Worm (Caenorhabditis elegans) whole organism, late embryonic: Measurements from ENCODE around the gene lido-12.

ENCODE experiments used
- C08G9.2 ChIP-seq: sonication (generic microtip); optimal IDR thresholded peaks from 2 replicates; lab custom pipeline; 2016; ENCODE audit warnings: mild to moderate bottlenecking, missing genetic modification characterization, moderate library complexity, missing compliant biosample characterization
- F13H6.1 ChIP-seq: sonication (generic microtip); optimal IDR thresholded peaks from 2 replicates; lab custom pipeline; 2016; ENCODE audit warnings: missing genetic modification characterization, missing compliant biosample characterization
- K02D7.2 ChIP-seq: sonication (generic microtip); optimal IDR thresholded peaks from 2 replicates; lab custom pipeline; 2017; ENCODE audit warnings: mild to moderate bottlenecking, missing genetic modification characterization, missing compliant biosample characterization
- K09A11.1 ChIP-seq: sonication (generic microtip); optimal IDR thresholded peaks from 2 replicates; lab custom pipeline; 2017; ENCODE audit warnings: antibody characterized with exemption, mild to moderate bottlenecking, missing genetic modification characterization, missing compliant biosample characterization; ENCODE audit not compliant: insufficient read depth
- T23F11.4 ChIP-seq: fragments of 200-800 bp; sonication (Bioruptor generic); optimal IDR thresholded peaks from 2 replicates; lab custom pipeline; 2018; ENCODE audit warnings: mild to moderate bottlenecking, missing genetic modification characterization, missing compliant biosample characterization
- ahr-1 ChIP-seq: sonication (generic microtip); optimal IDR thresholded peaks from 2 replicates; lab custom pipeline; 2016; ENCODE audit warnings: missing genetic modification characterization, missing compliant biosample characterization
- ama-1 ChIP-seq: fragments of 150-350 bp; optimal IDR thresholded peaks from 2 replicates; lab custom pipeline; 2014
- ceh-18 ChIP-seq: sonication (generic microtip); optimal IDR thresholded peaks from 2 replicates; lab custom pipeline; 2016; ENCODE audit warnings: missing genetic modification characterization, missing compliant biosample characterization
- ceh-22 ChIP-seq: sonication (generic microtip); optimal IDR thresholded peaks from 2 replicates; lab custom pipeline; 2017; ENCODE audit warnings: missing biosample characterization, missing genetic modification characterization
- ceh-34 ChIP-seq: sonication (generic microtip); optimal IDR thresholded peaks from 2 replicates; lab custom pipeline; 2016; ENCODE audit warnings: mild to moderate bottlenecking, missing genetic modification characterization, missing compliant biosample characterization
- ceh-45 ChIP-seq: fragments of 200-800 bp; sonication (Bioruptor generic); IDR thresholded peaks from 2 replicates; pipeline ENCODE4 v1.3.6; 2022; ENCODE audit warnings: missing genetic modification reagents, missing genetic modification characterization, missing compliant biosample characterization
- che-1 ChIP-seq: sonication (generic microtip); optimal IDR thresholded peaks from 2 replicates; lab custom pipeline; 2016; ENCODE audit warnings: mild to moderate bottlenecking, missing genetic modification characterization, missing compliant biosample characterization
- dve-1 ChIP-seq: sonication (generic microtip); optimal IDR thresholded peaks from 2 replicates; lab custom pipeline; 2017; ENCODE audit warnings: antibody characterized with exemption, mild to moderate bottlenecking, missing genetic modification characterization, missing compliant biosample characterization
- elt-2 ChIP-seq: sonication (generic microtip); optimal IDR thresholded peaks from 2 replicates; lab custom pipeline; 2016; ENCODE audit warnings: missing genetic modification reagents, missing genetic modification characterization, missing compliant biosample characterization
- ets-4 ChIP-seq: sonication (generic microtip); optimal IDR thresholded peaks from 2 replicates; lab custom pipeline; 2016; ENCODE audit warnings: missing genetic modification characterization, missing compliant biosample characterization
- fax-1 ChIP-seq: sonication (generic microtip); optimal IDR thresholded peaks from 2 replicates; lab custom pipeline; 2016; ENCODE audit warnings: missing genotype, missing genetic modification characterization, missing compliant biosample characterization
- fkh-10 ChIP-seq: fragments of 150-350 bp; optimal IDR thresholded peaks from 2 replicates; lab custom pipeline; 2014; ENCODE audit warnings: missing biosample characterization, missing genetic modification reagents, missing genetic modification characterization
- fkh-6 ChIP-seq: sonication (generic microtip); optimal IDR thresholded peaks from 2 replicates; lab custom pipeline; 2016; ENCODE audit warnings: missing genetic modification characterization, missing compliant biosample characterization
- gmeb-2 ChIP-seq: sonication (generic microtip); optimal IDR thresholded peaks from 2 replicates; lab custom pipeline; 2016; ENCODE audit warnings: missing genetic modification characterization, inconsistent platforms, missing compliant biosample characterization
- hlh-15 ChIP-seq: sonication (generic microtip); optimal IDR thresholded peaks from 2 replicates; lab custom pipeline; 2016; ENCODE audit warnings: missing genetic modification characterization, missing compliant biosample characterization
- hlh-30 ChIP-seq: sonication (generic microtip); optimal IDR thresholded peaks from 2 replicates; lab custom pipeline; 2017; ENCODE audit warnings: antibody characterized with exemption, missing genetic modification characterization, missing compliant biosample characterization; ENCODE audit not compliant: insufficient read depth
- lim-6 ChIP-seq: sonication (generic microtip); optimal IDR thresholded peaks from 2 replicates; lab custom pipeline; 2016; ENCODE audit warnings: missing genetic modification characterization, missing compliant biosample characterization
- madf-2 ChIP-seq: sonication (generic microtip); optimal IDR thresholded peaks from 2 replicates; lab custom pipeline; 2017; ENCODE audit warnings: missing genetic modification characterization, missing compliant biosample characterization
- mec-3 ChIP-seq: sonication (generic microtip); optimal IDR thresholded peaks from 2 replicates; lab custom pipeline; 2016; ENCODE audit warnings: borderline replicate concordance, missing genetic modification characterization, missing compliant biosample characterization
- nfya-1 ChIP-seq: sonication (generic microtip); optimal IDR thresholded peaks from 2 replicates; lab custom pipeline; 2017; ENCODE audit warnings: missing genetic modification characterization, mild to moderate bottlenecking, missing compliant biosample characterization, antibody characterized with exemption, moderate library complexity
- nhr-11 ChIP-seq: fragments of 150-350 bp; optimal IDR thresholded peaks from 2 replicates; lab custom pipeline; 2014; ENCODE audit warnings: missing biosample characterization, missing genetic modification characterization
- odd-2 ChIP-seq: sonication (generic microtip); optimal IDR thresholded peaks from 2 replicates; lab custom pipeline; 2017; ENCODE audit warnings: antibody characterized with exemption, mild to moderate bottlenecking, missing genetic modification characterization, missing compliant biosample characterization
- pat-9 ChIP-seq: fragments of 200-800 bp; sonication (Bioruptor generic); optimal IDR thresholded peaks from 2 replicates; lab custom pipeline; 2018; ENCODE audit warnings: mild to moderate bottlenecking, missing genetic modification characterization, moderate library complexity, missing compliant biosample characterization
- pha-2 ChIP-seq: sonication (generic microtip); optimal IDR thresholded peaks from 2 replicates; lab custom pipeline; 2017; ENCODE audit warnings: mild to moderate bottlenecking, missing genetic modification characterization, missing compliant biosample characterization
- pqm-1 ChIP-seq: sonication (generic microtip); optimal IDR thresholded peaks from 2 replicates; lab custom pipeline; 2016; ENCODE audit warnings: missing genetic modification characterization, missing compliant biosample characterization
- pros-1 ChIP-seq: fragments of 150-350 bp; optimal IDR thresholded peaks from 2 replicates; lab custom pipeline; 2014; ENCODE audit warnings: missing biosample characterization, missing genetic modification reagents, missing genetic modification characterization
- ref-2 ChIP-seq: sonication (generic microtip); optimal IDR thresholded peaks from 2 replicates; lab custom pipeline; 2016; ENCODE audit warnings: missing genetic modification characterization, missing compliant biosample characterization
- sox-2 ChIP-seq: fragments of 200-800 bp; sonication (Bioruptor generic); IDR thresholded peaks from 2 replicates; pipeline ENCODE4 v1.3.6; 2022; ENCODE audit warnings: missing genetic modification reagents, missing genetic modification characterization, missing compliant biosample characterization
- syd-9 ChIP-seq: sonication (generic microtip); optimal IDR thresholded peaks from 2 replicates; lab custom pipeline; 2016; ENCODE audit warnings: mild to moderate bottlenecking, missing genetic modification characterization, moderate library complexity, missing compliant biosample characterization
- tbx-7 ChIP-seq: sonication (generic microtip); optimal IDR thresholded peaks from 2 replicates; lab custom pipeline; 2016; ENCODE audit warnings: missing genotype, missing genetic modification characterization, missing compliant biosample characterization
- ttx-3 ChIP-seq: sonication (generic microtip); optimal IDR thresholded peaks from 2 replicates; lab custom pipeline; 2016; ENCODE audit warnings: missing genetic modification reagents, missing genetic modification characterization, missing compliant biosample characterization
- unc-42 ChIP-seq: sonication (generic microtip); optimal IDR thresholded peaks from 2 replicates; lab custom pipeline; 2016; ENCODE audit warnings: missing genotype, missing genetic modification characterization, missing compliant biosample characterization
- zip-5 ChIP-seq: sonication (generic microtip); optimal IDR thresholded peaks from 2 replicates; lab custom pipeline; 2016; ENCODE audit warnings: missing genetic modification characterization, missing compliant biosample characterization

The lido-12 gene

DNA sequence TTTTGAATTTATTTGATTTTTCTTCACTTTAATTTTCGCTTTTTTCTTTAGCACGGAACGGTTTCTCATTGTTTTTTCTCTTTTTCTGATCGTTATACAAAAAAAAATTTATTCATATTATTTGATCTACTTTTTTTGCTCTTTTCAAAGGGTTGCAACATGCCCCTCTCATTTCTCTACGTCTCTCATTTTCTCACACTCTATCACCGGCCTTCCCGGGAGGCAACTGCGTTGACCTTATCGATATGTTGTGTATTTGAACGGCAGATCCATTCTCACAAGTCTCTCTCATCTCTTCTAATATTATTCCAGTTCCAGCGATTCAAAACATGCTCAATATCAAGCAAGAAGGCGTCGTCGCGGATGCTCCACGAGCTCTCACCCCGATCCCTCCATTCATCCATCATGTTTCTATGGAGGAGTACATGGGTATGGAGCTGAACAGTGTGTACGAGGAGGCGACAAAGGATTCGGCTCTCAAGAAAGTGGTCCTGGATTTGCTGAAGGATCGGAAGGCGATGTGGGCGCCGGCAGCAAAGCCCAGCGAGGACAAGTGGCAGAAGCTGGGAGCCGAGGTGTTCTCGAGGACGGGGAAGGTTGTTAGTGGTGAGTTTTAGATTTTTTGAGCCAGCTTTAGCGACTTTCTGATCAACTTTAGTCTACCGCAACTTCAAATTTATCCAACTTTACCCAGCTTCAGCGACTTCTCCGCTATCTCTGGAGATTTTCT is 4.9 kb upstream of the lido-12 start, which contains the start of gene lido-9:
TSS of gene lido-9 (plus strand) at position 234 of the 730 bp plus-strand sequence.
- peak; percentile 90 for TF ChIP-seq ama-1
- TF ChIP-seq T23F11.4 (GFP tag; lab: Kevin White, UChicago) = no peak

DNA sequence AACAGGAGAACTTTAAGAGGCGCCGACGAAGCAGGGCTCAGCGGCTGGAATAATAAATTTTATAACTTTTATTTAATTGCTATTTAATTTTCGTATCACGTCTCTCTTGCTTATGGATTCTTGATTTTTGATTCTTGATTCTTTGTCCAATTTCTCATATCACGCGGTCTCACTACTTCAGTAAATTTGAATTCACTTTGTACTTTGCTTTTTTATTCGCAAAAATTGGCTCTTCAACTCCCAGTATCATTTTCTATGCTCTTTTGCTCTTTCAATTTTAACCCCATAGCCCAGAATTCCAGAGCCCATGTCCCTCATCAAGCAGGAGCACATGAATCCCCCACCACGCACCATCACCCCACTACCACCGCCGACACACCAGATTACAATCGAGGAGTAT is 3.4 kb upstream of the lido-12 start, which contains the start of gene lido-10:
TSS of gene lido-10 (plus strand) at position 301 of the 400 bp plus-strand sequence.
- TF ChIP-seq ets-4 (tag; lab: Kevin White, UChicago) (no peak), fax-1 (tag; lab: Kevin White, UChicago) (no peak), hlh-30 (tag; lab: Kevin White, UChicago) (no peak), ama-1 (no peak), fkh-6 (tag; lab: Kevin White, UChicago) (no peak), sox-2 (no peak), F13H6.1 (tag; lab: Kevin White, UChicago) (no peak), ref-2 (no peak), odd-2 (tag; lab: Kevin White, UChicago) (no peak), syd-9 (tag; lab: Kevin White, UChicago) (no peak), lim-6 (tag; lab: Kevin White, UChicago) (no peak), pha-2 (tag; lab: Kevin White, UChicago) (no peak), hlh-15 (tag; lab: Kevin White, UChicago) (no peak), nfya-1 (tag; lab: Kevin White, UChicago) (no peak), K09A11.1 (tag; lab: Kevin White, UChicago) (no peak)

DNA sequence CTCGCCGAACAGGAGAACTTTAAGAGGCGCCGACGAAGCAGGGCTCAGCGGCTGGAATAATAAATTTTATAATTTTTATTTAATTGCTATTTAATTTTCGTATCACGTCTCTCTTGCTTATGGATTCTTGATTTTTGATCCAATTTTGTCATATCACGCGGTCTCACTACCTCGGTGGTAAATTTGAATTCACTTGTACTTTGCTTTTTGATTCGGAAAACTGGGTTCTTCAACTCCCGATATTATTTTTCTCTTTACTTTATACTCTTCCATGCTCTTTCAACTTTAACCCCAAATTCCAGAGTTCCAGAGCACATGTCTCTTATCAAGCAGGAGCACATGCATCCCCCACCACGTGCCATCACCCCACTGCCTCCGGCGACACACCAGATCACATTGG is 1.9 kb upstream of the lido-12 start, which contains the start of gene lido-11:
TSS of gene lido-11 (plus strand) at position 301 of the 400 bp plus-strand sequence.
- no peak for TF ChIP-seq pat-9

DNA sequence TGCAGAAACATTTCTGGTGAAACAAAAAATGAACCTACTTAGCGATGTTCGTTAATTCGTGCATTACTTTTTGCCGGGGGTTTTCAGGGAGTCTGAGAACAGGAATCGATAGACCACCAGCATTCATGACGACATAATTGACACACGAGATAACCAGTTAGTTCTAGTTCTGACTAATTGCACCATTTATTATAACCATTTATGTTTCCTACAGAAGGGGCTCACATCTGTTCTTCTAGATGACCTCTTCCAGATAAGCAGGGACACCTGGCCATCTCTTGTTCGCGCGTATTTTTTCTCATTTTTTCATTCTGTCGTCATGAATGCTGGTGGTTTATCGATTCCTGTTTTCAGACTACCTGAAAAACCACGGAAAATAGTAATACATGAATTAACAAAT is 2.8 kb downstream of the lido-12 start, which contains the start of gene sdz-5:
TSS of gene sdz-5 (plus strand) at position 301 of the 400 bp plus-strand sequence.
- TF ChIP-seq fkh-10 = no peak

DNA sequence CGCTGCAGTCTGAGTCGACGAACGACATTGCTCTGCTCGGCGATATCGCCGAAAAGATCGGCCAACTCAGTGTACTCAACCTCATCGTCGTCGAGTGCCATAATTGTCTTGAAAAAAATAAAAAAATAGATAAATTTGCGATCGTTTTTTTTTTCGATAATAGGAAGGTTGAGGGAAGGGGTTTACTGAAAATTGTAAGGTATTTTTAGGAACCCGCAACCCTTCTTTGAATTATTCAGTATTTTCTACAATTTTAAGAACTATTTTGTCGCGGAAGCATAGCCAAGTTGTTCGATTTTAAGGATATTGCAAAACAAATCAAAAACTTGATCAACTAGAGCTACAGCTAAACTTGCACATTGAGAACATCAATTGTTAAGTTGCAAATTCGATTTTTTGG is 6.5 kb downstream of the lido-12 start, which contains the start of gene C41H7.9:
TSS of gene C41H7.9 (minus strand) at position 101 of the 400 bp plus-strand sequence.
- no peak for TF ChIP-seq T23F11.4 (GFP tag; lab: Kevin White, UChicago)
- no peak for TF ChIP-seq K02D7.2 (tag; lab: Kevin White, UChicago)
- no peak for TF ChIP-seq nhr-11 (tag; lab: Kevin White, UChicago)
- no peak for TF ChIP-seq ama-1
- no peak for TF ChIP-seq mec-3 (tag; lab: Kevin White, UChicago)
- no peak for TF ChIP-seq pros-1 (tag; lab: Kevin White, UChicago)
- no peak for TF ChIP-seq ceh-34 (tag; lab: Kevin White, UChicago)
- no peak for TF ChIP-seq C08G9.2 (tag; lab: Kevin White, UChicago)
- no peak for TF ChIP-seq ttx-3

DNA sequence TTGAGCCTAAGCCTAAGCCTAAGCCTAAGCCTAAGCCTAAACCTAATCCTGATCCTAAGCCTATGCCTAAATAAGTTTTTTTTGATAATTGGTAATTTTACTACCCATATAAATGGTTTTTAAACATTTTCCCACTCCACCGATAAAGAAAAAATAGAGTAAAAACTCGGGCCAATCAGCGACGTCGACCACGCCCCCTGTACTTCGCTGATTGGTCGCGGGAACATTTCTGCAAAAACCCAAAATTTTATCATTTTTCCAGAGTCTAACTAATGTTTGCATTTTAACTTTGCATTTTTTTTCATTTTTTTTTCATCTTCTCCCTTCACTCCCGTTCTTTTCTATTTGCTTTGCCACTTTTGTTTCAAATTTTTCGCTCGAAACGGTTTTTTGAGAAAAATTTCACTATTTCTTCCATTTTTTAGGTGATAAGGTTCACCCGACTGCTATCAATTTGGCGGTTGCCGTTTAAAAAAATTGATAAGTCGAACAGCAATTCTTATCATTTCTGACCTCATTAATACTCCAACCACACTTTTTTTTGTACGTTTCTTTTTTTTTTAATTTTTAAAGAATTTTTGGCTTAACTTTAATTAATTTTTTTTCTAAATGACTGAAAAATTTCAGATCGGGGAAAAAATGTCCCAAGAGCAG is 8.7 kb downstream of the lido-12 start, which contains the start of gene C41H7.2:
TSS of gene C41H7.2 (plus strand) at position 622 of the 654 bp plus-strand sequence.
- TF ChIP-seq nfya-1 (tag; lab: Kevin White, UChicago) (peak; percentile 86), elt-2 (peak; percentile 90), hlh-15 (tag; lab: Kevin White, UChicago) (no peak)
- TF ChIP-seq, all 69 proteins: peak for 2

DNA sequence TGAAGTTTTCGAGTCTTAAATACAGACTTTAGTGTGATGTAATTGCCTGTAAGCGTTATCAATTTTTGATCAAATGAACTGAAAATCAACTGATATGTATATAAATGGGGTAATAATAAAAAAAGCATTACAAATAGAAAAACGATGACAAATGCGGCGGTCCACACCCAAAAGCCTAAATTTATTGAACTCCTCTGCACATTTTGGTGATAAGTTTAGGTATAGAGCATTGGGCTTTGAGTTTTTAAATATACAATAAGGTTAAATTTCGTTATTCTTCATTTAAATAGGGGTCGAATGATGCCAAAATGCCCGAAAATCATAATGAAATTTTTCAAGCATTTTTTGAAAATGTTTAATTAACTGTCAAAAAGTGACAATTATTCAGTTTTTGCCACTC is 14.2 kb downstream of the lido-12 start, which contains the start of gene clec-3:
TSS of gene clec-3 (minus strand) at position 101 of the 400 bp plus-strand sequence.
- TF ChIP-seq nfya-1 (tag; lab: Kevin White, UChicago) (no peak), pqm-1 (tag; lab: Kevin White, UChicago) (no peak), pros-1 (tag; lab: Kevin White, UChicago) (no peak), tbx-7 (no peak), ceh-18 (tag; lab: Kevin White, UChicago) (no peak), hlh-15 (tag; lab: Kevin White, UChicago) (no peak), gmeb-2 (tag; lab: Kevin White, UChicago) (no peak), unc-42 (no peak), ahr-1 (tag; lab: Kevin White, UChicago) (no peak), ceh-45 (no peak), dve-1 (no peak), fkh-6 (tag; lab: Kevin White, UChicago) (no peak), ceh-22 (no peak), che-1 (tag; lab: Kevin White, UChicago) (no peak), zip-5 (no peak), madf-2 (no peak)
